Worm (Caenorhabditis elegans): ENCODE results near the gene F28A10.8.

- TF ChIP-seq blmp-1 (tag; optimal IDR thresholded peaks at IDR 0.05; ENCODE audit: insufficient read depth) (no peak), fos-1 (tag; optimal IDR thresholded peaks at IDR 0.05) (no peak), nhr-77 (tag; optimal IDR thresholded peaks at IDR 0.05) (no peak), ztf-4 (tag; optimal IDR thresholded peaks at IDR 0.05) (no peak), elt-3 (tag; optimal IDR thresholded peaks at IDR 0.05) (no peak)
These were observed at the start of gene F28A10.8 for ce11 chrII:838414-838813.
